Fruit fly (Drosophila melanogaster) whole organism, embryonic: Measurements from ENCODE around the gene Spn38F.

Source experiments
- Ada2b ChIP-seq: fragments of 200-800 bp; sonication (Bioruptor generic); IDR thresholded peaks from 2 replicates; pipeline ENCODE4 v1.3.6; 2022; ENCODE audit warnings: missing biosample characterization, missing genetic modification characterization
- B-H1 ChIP-seq: fragments of 200-800 bp; sonication (Bioruptor generic); IDR thresholded peaks from 3 replicates; pipeline ENCODE4 v1.3.6; 2022; ENCODE audit warnings: missing biosample characterization, missing genetic modification characterization
- CG11093 ChIP-seq: fragments of 200-800 bp; sonication (Bioruptor generic); IDR thresholded peaks from 3 replicates; pipeline ENCODE4 v1.3.6; 2022; ENCODE audit warnings: missing biosample characterization, missing genetic modification characterization
- CG11695 ChIP-seq: fragments of 200-800 bp; sonication (Bioruptor generic); IDR thresholded peaks from 3 replicates; pipeline ENCODE4 v1.3.6; 2022; ENCODE audit warnings: missing biosample characterization, missing genetic modification characterization
- CG12659 ChIP-seq: fragments of 200-800 bp; sonication (Bioruptor generic); optimal IDR thresholded peaks from 3 replicates; lab custom pipeline; 2017; ENCODE audit warnings: mild to moderate bottlenecking, missing biosample characterization, missing genetic modification reagents, missing genetic modification characterization
- CG12744 ChIP-seq: fragments of 200-800 bp; sonication (Bioruptor generic); optimal IDR thresholded peaks from 2 replicates; lab custom pipeline; 2016; ENCODE audit warnings: missing biosample characterization, missing genetic modification characterization
- CG13123 ChIP-seq: fragments of 200-800 bp; sonication (Bioruptor generic); optimal IDR thresholded peaks from 2 replicates; lab custom pipeline; 2016; ENCODE audit warnings: missing biosample characterization, missing genetic modification characterization
- CG14014 ChIP-seq: fragments of 200-800 bp; sonication (Bioruptor generic); IDR thresholded peaks from 2 replicates; pipeline ENCODE4 v1.3.6; 2022; ENCODE audit warnings: missing biosample characterization, missing genetic modification characterization
- CG14441 ChIP-seq: fragments of 200-800 bp; sonication (Bioruptor generic); IDR thresholded peaks from 2 replicates; pipeline ENCODE4 v1.3.6; 2022; ENCODE audit warnings: missing biosample characterization, missing genetic modification characterization
- CG17359 ChIP-seq: fragments of 200-800 bp; sonication (Bioruptor generic); optimal IDR thresholded peaks from 3 replicates; lab custom pipeline; 2018; ENCODE audit warnings: missing biosample characterization, mild to moderate bottlenecking, missing genetic modification characterization, moderate library complexity
- CG17802 ChIP-seq: fragments of 200-800 bp; sonication (Bioruptor generic); optimal IDR thresholded peaks from 2 replicates; lab custom pipeline; 2018; ENCODE audit warnings: missing biosample characterization, mild to moderate bottlenecking, missing genetic modification characterization, moderate library complexity
- CG2129 ChIP-seq: fragments of 200-800 bp; sonication (Bioruptor generic); IDR thresholded peaks from 2 replicates; pipeline ENCODE4 v1.3.6; 2022; ENCODE audit warnings: missing biosample characterization, missing genetic modification characterization; ENCODE audit not compliant: partially characterized antibody
- CG2889 ChIP-seq: fragments of 200-800 bp; sonication (Bioruptor generic); IDR thresholded peaks from 3 replicates; pipeline ENCODE4 v1.3.6; 2022; ENCODE audit warnings: missing biosample characterization, missing genetic modification characterization
- CG30020 ChIP-seq: fragments of 200-800 bp; optimal IDR thresholded peaks from 2 replicates; lab custom pipeline; 2019; ENCODE audit warnings: missing biosample characterization, mild to moderate bottlenecking, missing genetic modification characterization, moderate library complexity
- CG31224 ChIP-seq: fragments of 200-800 bp; sonication (Bioruptor generic); IDR thresholded peaks from 2 replicates; pipeline ENCODE4 v1.3.6; 2022; ENCODE audit warnings: missing biosample characterization, missing genetic modification characterization
- CG3281 ChIP-seq: fragments of 200-800 bp; sonication (Bioruptor generic); optimal IDR thresholded peaks from 3 replicates; lab custom pipeline; 2017; ENCODE audit warnings: missing biosample characterization, mild to moderate bottlenecking, missing genetic modification characterization
- CG4707 ChIP-seq: fragments of 200-800 bp; sonication (Bioruptor generic); optimal IDR thresholded peaks from 2 replicates; lab custom pipeline; 2018; ENCODE audit warnings: missing biosample characterization, mild to moderate bottlenecking, missing genetic modification characterization, moderate library complexity
- CG5245 ChIP-seq: fragments of 200-800 bp; sonication (Bioruptor generic); optimal IDR thresholded peaks from 3 replicates; lab custom pipeline; 2016; ENCODE audit warnings: missing biosample characterization, missing genetic modification characterization
- CG6175 ChIP-seq: fragments of 200-800 bp; sonication (Bioruptor generic); IDR thresholded peaks from 3 replicates; pipeline ENCODE4 v1.3.6; 2022; ENCODE audit warnings: missing biosample characterization, missing genetic modification characterization
- CG6254 ChIP-seq: fragments of 200-800 bp; sonication (Bioruptor generic); optimal IDR thresholded peaks from 3 replicates; lab custom pipeline; 2017; ENCODE audit warnings: mild to moderate bottlenecking, missing biosample characterization, missing genetic modification reagents, missing genetic modification characterization
- CG7963 ChIP-seq: fragments of 200-800 bp; sonication (Bioruptor generic); IDR thresholded peaks from 3 replicates; pipeline ENCODE4 v1.3.6; 2022; ENCODE audit warnings: missing biosample characterization, missing genetic modification characterization; ENCODE audit not compliant: partially characterized antibody
- CHES-1-like ChIP-seq: fragments of 200-800 bp; sonication (Bioruptor generic); optimal IDR thresholded peaks from 2 replicates; lab custom pipeline; 2016; ENCODE audit warnings: missing biosample characterization, missing genetic modification characterization
- D19B ChIP-seq: fragments of 200-800 bp; sonication (Bioruptor generic); optimal IDR thresholded peaks from 2 replicates; lab custom pipeline; 2017; ENCODE audit warnings: missing biosample characterization, mild to moderate bottlenecking, missing genetic modification characterization
- ERR ChIP-seq: fragments of 200-800 bp; sonication (Bioruptor generic); optimal IDR thresholded peaks from 2 replicates; lab custom pipeline; 2016; ENCODE audit warnings: missing biosample characterization, missing genetic modification characterization
- Hr3 ChIP-seq: fragments of 200-800 bp; sonication (Bioruptor generic); optimal IDR thresholded peaks from 3 replicates; lab custom pipeline; 2016; ENCODE audit warnings: missing biosample characterization, missing genetic modification characterization
- MESR4 ChIP-seq: fragments of 200-800 bp; sonication (Bioruptor generic); optimal IDR thresholded peaks from 2 replicates; lab custom pipeline; 2018; ENCODE audit warnings: missing biosample characterization, mild to moderate bottlenecking, missing genetic modification characterization, moderate library complexity
- Myb ChIP-seq: fragments of 200-800 bp; sonication (Bioruptor generic); optimal IDR thresholded peaks from 2 replicates; lab custom pipeline; 2016; ENCODE audit warnings: missing biosample characterization, missing genetic modification characterization
- Sin3A ChIP-seq: fragments of >200 bp; optimal IDR thresholded peaks from 2 replicates; lab custom pipeline; 2018
- Six4 ChIP-seq: fragments of 200-800 bp; sonication (Bioruptor generic); optimal IDR thresholded peaks from 2 replicates; lab custom pipeline; 2016; ENCODE audit warnings: missing biosample characterization, missing genetic modification characterization
- Sox102F ChIP-seq: fragments of 200-800 bp; sonication (Bioruptor generic); optimal IDR thresholded peaks from 2 replicates; lab custom pipeline; 2018; ENCODE audit warnings: missing biosample characterization, mild to moderate bottlenecking, missing genetic modification characterization, moderate library complexity
- abd-A ChIP-seq: fragments of 200-800 bp; sonication (Bioruptor generic); optimal IDR thresholded peaks from 3 replicates; lab custom pipeline; 2019; ENCODE audit warnings: missing biosample characterization, mild to moderate bottlenecking, missing genetic modification characterization, moderate library complexity
- ap ChIP-seq: fragments of 200-800 bp; sonication (Bioruptor generic); IDR thresholded peaks from 2 replicates; pipeline ENCODE4 v1.3.6; 2022; ENCODE audit warnings: missing biosample characterization, missing genetic modification characterization
- az2 ChIP-seq: fragments of 200-800 bp; sonication (Bioruptor generic); optimal IDR thresholded peaks from 3 replicates; lab custom pipeline; 2016; ENCODE audit warnings: missing biosample characterization, missing genetic modification characterization
- cato ChIP-seq: fragments of 200-800 bp; sonication (Bioruptor generic); optimal IDR thresholded peaks from 2 replicates; lab custom pipeline; 2016; ENCODE audit warnings: missing biosample characterization, missing genetic modification characterization, borderline replicate concordance
- dan ChIP-seq: fragments of 200-800 bp; sonication (Bioruptor generic); IDR thresholded peaks from 2 replicates; pipeline ENCODE4 v1.3.6; 2022; ENCODE audit warnings: missing biosample characterization, missing genetic modification characterization
- eve ChIP-seq, 2 experiments: fragments of >200 bp; optimal IDR thresholded peaks; 2 replicates each; lab custom pipeline; 2017; ENCODE audit warnings: missing biosample characterization in 2 of 2, missing genetic modification characterization in 2 of 2
- fd3F ChIP-seq: fragments of 200-800 bp; sonication (Bioruptor generic); optimal IDR thresholded peaks from 2 replicates; lab custom pipeline; 2018; ENCODE audit warnings: missing biosample characterization, mild to moderate bottlenecking, missing genetic modification characterization, moderate library complexity
- grau ChIP-seq: fragments of 200-800 bp; optimal IDR thresholded peaks from 3 replicates; lab custom pipeline; 2019; ENCODE audit warnings: missing biosample characterization, mild to moderate bottlenecking, missing genetic modification characterization, moderate library complexity
- h ChIP-seq: fragments of >200 bp; optimal IDR thresholded peaks from 2 replicates; lab custom pipeline; 2017
- her ChIP-seq: fragments of 200-800 bp; sonication (Bioruptor generic); optimal IDR thresholded peaks from 2 replicates; lab custom pipeline; 2016; ENCODE audit warnings: missing biosample characterization, missing genetic modification characterization
- ken ChIP-seq: fragments of 200-800 bp; sonication (Bioruptor generic); IDR thresholded peaks from 3 replicates; pipeline ENCODE4 v1.3.6; 2022; ENCODE audit warnings: missing biosample characterization, missing genetic modification characterization
- mam ChIP-seq: fragments of 200-800 bp; sonication (Bioruptor generic); optimal IDR thresholded peaks from 3 replicates; lab custom pipeline; 2016; ENCODE audit warnings: missing biosample characterization, missing genetic modification characterization
- org-1 ChIP-seq: fragments of 200-800 bp; sonication (Bioruptor generic); optimal IDR thresholded peaks from 2 replicates; lab custom pipeline; 2017; ENCODE audit warnings: missing biosample characterization, missing genetic modification characterization
- p53 ChIP-seq: fragments of 200-800 bp; sonication (Bioruptor generic); optimal IDR thresholded peaks from 2 replicates; lab custom pipeline; 2016; ENCODE audit warnings: missing biosample characterization, missing genetic modification characterization
- pan ChIP-seq, 4 experiments: fragments of >200 bp in 3 of 4; fragments of 200-800 bp in 1 of 4; sonication (Bioruptor generic) in 1 of 4; optimal IDR thresholded peaks in 3 of 4; IDR thresholded peaks in 1 of 4; 2 replicates each; pipeline versions ENCODE4 v1.3.6 to Lab custom; 2017 to 2022; ENCODE audit warnings: missing biosample characterization in 2 of 4, missing genetic modification characterization in 2 of 4, mixed read lengths in 1 of 4
- psq ChIP-seq: fragments of 200-800 bp; sonication (Bioruptor generic); optimal IDR thresholded peaks from 2 replicates; lab custom pipeline; 2017; ENCODE audit warnings: missing biosample characterization, missing genetic modification characterization
- rib ChIP-seq: fragments of 200-800 bp; sonication (Bioruptor generic); IDR thresholded peaks from 2 replicates; pipeline ENCODE4 v1.3.6; 2022; ENCODE audit warnings: missing biosample characterization, missing genetic modification characterization
- row ChIP-seq: fragments of 200-800 bp; sonication (Bioruptor generic); IDR thresholded peaks from 3 replicates; pipeline ENCODE4 v1.3.6; 2022; ENCODE audit warnings: missing biosample characterization, missing genetic modification characterization
- sim ChIP-seq: fragments of 200-800 bp; sonication (Bioruptor generic); IDR thresholded peaks from 2 replicates; pipeline ENCODE4 v1.3.6; 2022; ENCODE audit warnings: missing biosample characterization, missing genetic modification characterization
- slp2 ChIP-seq: fragments of 200-800 bp; sonication (Bioruptor generic); optimal IDR thresholded peaks from 2 replicates; lab custom pipeline; 2016; ENCODE audit warnings: missing biosample characterization, missing genetic modification characterization
- sr ChIP-seq: fragments of 200-800 bp; sonication (Bioruptor generic); IDR thresholded peaks from 3 replicates; pipeline ENCODE4 v1.3.6; 2022; ENCODE audit warnings: missing biosample characterization, missing genetic modification characterization
- tap ChIP-seq: fragments of 200-800 bp; optimal IDR thresholded peaks from 3 replicates; lab custom pipeline; 2019; ENCODE audit warnings: missing biosample characterization, mild to moderate bottlenecking, missing genetic modification characterization, moderate library complexity
- zen2 ChIP-seq: fragments of 200-800 bp; sonication (Bioruptor generic); IDR thresholded peaks from 3 replicates; pipeline ENCODE4 v1.3.6; 2022; ENCODE audit warnings: missing biosample characterization, missing genetic modification characterization; ENCODE audit not compliant: partially characterized antibody

The Spn38F gene

dm6 chr2L:20802839-20803238, 34.9 kb downstream of the Spn38F start (continued):
- no peak for TF ChIP-seq pan (optimal IDR thresholded peaks at IDR 0.05; lab: Kevin White, UChicago)
- TF ChIP-seq pan (GFP tag; optimal IDR thresholded peaks at IDR 0.05 in 1 of 2, IDR thresholded peaks at IDR 0.05 in 1 of 2): peak in 1 of 2 experiments; percentile 7
- no peak for TF ChIP-seq her (GFP tag; lab: Kevin White, UChicago)
- TF ChIP-seq Ada2b: no peak
- TF ChIP-seq Sox102F (GFP tag; lab: Kevin White, UChicago): peak; percentile 8
- TF ChIP-seq B-H1 (GFP tag; lab: Robert Waterston, UW): no peak
- no peak for TF ChIP-seq fd3F (GFP tag; lab: Kevin White, UChicago)
- TF ChIP-seq h (lab: Kevin White, UChicago): no peak
- no peak for TF ChIP-seq eve (GFP tag; optimal IDR thresholded peaks at IDR 0.05; lab: Kevin White, UChicago)
- TF ChIP-seq CG5245 (GFP tag; lab: Kevin White, UChicago): no peak
- TF ChIP-seq CG11695 (GFP tag; lab: Robert Waterston, UW): peak; percentile 43; the same call in 1 of the 3 replicates
- TF ChIP-seq CG2129 (GFP tag; lab: Robert Waterston, UW): no peak
- no peak for TF ChIP-seq D19B
- TF ChIP-seq grau: no peak
- TF ChIP-seq CG11093 (GFP tag; lab: Robert Waterston, UW): no peak
- no peak for TF ChIP-seq ERR (GFP tag; lab: Kevin White, UChicago)
- no peak for TF ChIP-seq Myb (GFP tag; lab: Kevin White, UChicago)
- no peak for TF ChIP-seq CG13123 (GFP tag; lab: Kevin White, UChicago)
- TF ChIP-seq CG31224: no peak
- no peak for TF ChIP-seq CG6175 (GFP tag; lab: Robert Waterston, UW)
- no peak for TF ChIP-seq ap (GFP tag; lab: Robert Waterston, UW)
- no peak for TF ChIP-seq CG6254 (GFP tag; lab: Kevin White, UChicago)
- TF ChIP-seq CG14441 (GFP tag; lab: Robert Waterston, UW): no peak
- 0 out of 3 replicates have a peak, but pooled peaks have one; percentile 9 for TF ChIP-seq row (GFP tag; lab: Robert Waterston, UW)
- no peak for TF ChIP-seq CG30020
- no peak for TF ChIP-seq p53 (GFP tag; lab: Kevin White, UChicago)
- TF ChIP-seq CHES-1-like (GFP tag; lab: Kevin White, UChicago): no peak
- no peak for TF ChIP-seq MESR4 (GFP tag; lab: Kevin White, UChicago)
- no peak for TF ChIP-seq CG17802
- TF ChIP-seq ken (GFP tag; lab: Robert Waterston, UW): 0 out of 3 replicates have a peak, but pooled peaks have one; percentile 49
- TF ChIP-seq CG2889 (GFP tag; lab: Robert Waterston, UW): no peak
- TF ChIP-seq CG17359 (tag; lab: Kevin White, UChicago): peak; percentile 9
- no peak for TF ChIP-seq az2
- no peak for TF ChIP-seq CG12659
- no peak for TF ChIP-seq psq
- no peak for TF ChIP-seq CG4707 (GFP tag; lab: Kevin White, UChicago)
- TF ChIP-seq mam (GFP tag; lab: Kevin White, UChicago): no peak
- TF ChIP-seq sr (GFP tag; lab: Robert Waterston, UW): no peak
- no peak for TF ChIP-seq org-1
- TF ChIP-seq CG12744: no peak
- no peak for TF ChIP-seq tap (tag; lab: Kevin White, UChicago)
- no peak for TF ChIP-seq sim (GFP tag; lab: Robert Waterston, UW)
- no peak for TF ChIP-seq CG3281 (GFP tag; lab: Kevin White, UChicago)
- no peak for TF ChIP-seq cato (GFP tag; lab: Kevin White, UChicago)
- no peak for TF ChIP-seq zen2 (GFP tag; lab: Robert Waterston, UW)
- no peak for TF ChIP-seq Hr3 (GFP tag; lab: Kevin White, UChicago)
- TF ChIP-seq rib: no peak
- no peak for TF ChIP-seq CG14014 (GFP tag; lab: Robert Waterston, UW)
- no peak for TF ChIP-seq dan (GFP tag; lab: Robert Waterston, UW)
- TF ChIP-seq slp2 (GFP tag; lab: Kevin White, UChicago): no peak
- TF ChIP-seq Sin3A (lab: Kevin White, UChicago): no peak
- TF ChIP-seq abd-A (tag; lab: Kevin White, UChicago): no peak
- no peak for TF ChIP-seq CG7963
- TF ChIP-seq Six4: no peak
